Fruit fly (Drosophila melanogaster) whole organism, pupa: ENCODE data around the gene CG7408.

Experiments
- CG10348 ChIP-seq: fragments of 200-800 bp; sonication (Bioruptor generic); IDR thresholded peaks from 2 replicates; pipeline ENCODE4 v1.3.6; 2022; ENCODE audit warnings: missing biosample characterization, missing genetic modification characterization
- CG13204 ChIP-seq: fragments of 200-800 bp; sonication (Bioruptor generic); optimal IDR thresholded peaks from 2 replicates; lab custom pipeline; 2018; ENCODE audit warnings: missing biosample characterization, mild to moderate bottlenecking, missing genetic modification characterization, moderate library complexity
- CG14655 ChIP-seq: fragments of 200-800 bp; sonication (Bioruptor generic); optimal IDR thresholded peaks from 3 replicates; lab custom pipeline; 2017; ENCODE audit warnings: mild to moderate bottlenecking, missing biosample characterization, missing genetic modification reagents, missing genetic modification characterization
- CG15710 ChIP-seq: fragments of 200-800 bp; sonication (Bioruptor generic); optimal IDR thresholded peaks from 2 replicates; lab custom pipeline; 2018; ENCODE audit warnings: missing biosample characterization, mild to moderate bottlenecking, missing genetic modification characterization, moderate library complexity
- CG17806 ChIP-seq: fragments of 200-800 bp; sonication (Bioruptor generic); optimal IDR thresholded peaks from 2 replicates; lab custom pipeline; 2018; ENCODE audit warnings: missing biosample characterization, mild to moderate bottlenecking, missing genetic modification characterization, moderate library complexity
- CG32121 ChIP-seq: fragments of 200-800 bp; sonication (Bioruptor generic); IDR thresholded peaks from 2 replicates; pipeline ENCODE4 v1.3.6; 2022; ENCODE audit warnings: missing biosample characterization, missing genetic modification characterization
- CG34367 ChIP-seq: fragments of 200-800 bp; sonication (Bioruptor generic); optimal IDR thresholded peaks from 2 replicates; lab custom pipeline; 2018; ENCODE audit warnings: missing biosample characterization, mild to moderate bottlenecking, missing genetic modification characterization
- CG4496 ChIP-seq: fragments of 200-800 bp; sonication (Bioruptor generic); IDR thresholded peaks from 3 replicates; pipeline ENCODE4 v1.3.6; 2022; ENCODE audit warnings: missing biosample characterization, missing genetic modification characterization
- CG8159 ChIP-seq: fragments of 200-800 bp; sonication (Bioruptor generic); optimal IDR thresholded peaks from 3 replicates; lab custom pipeline; 2018; ENCODE audit warnings: missing biosample characterization, mild to moderate bottlenecking, missing genetic modification characterization, moderate library complexity
- CG8301 ChIP-seq: fragments of 200-800 bp; sonication (Bioruptor generic); optimal IDR thresholded peaks from 2 replicates; lab custom pipeline; 2018; ENCODE audit warnings: missing biosample characterization, mild to moderate bottlenecking, missing genetic modification characterization
- CG9948 ChIP-seq: fragments of 200-800 bp; sonication (Bioruptor generic); optimal IDR thresholded peaks from 2 replicates; lab custom pipeline; 2018; ENCODE audit warnings: missing biosample characterization, mild to moderate bottlenecking, missing genetic modification characterization, moderate library complexity
- D1 ChIP-seq: fragments of 200-800 bp; sonication (Bioruptor generic); optimal IDR thresholded peaks from 2 replicates; lab custom pipeline; 2018; ENCODE audit warnings: missing biosample characterization, mild to moderate bottlenecking, missing genetic modification characterization, moderate library complexity
- EcR ChIP-seq: fragments of 200-800 bp; sonication (Bioruptor generic); optimal IDR thresholded peaks from 3 replicates; lab custom pipeline; 2019; ENCODE audit warnings: missing biosample characterization, missing genetic modification characterization, mild to moderate bottlenecking, moderate library complexity, missing genetic modification reagents
- Ets98B ChIP-seq: fragments of 200-800 bp; sonication (Bioruptor generic); IDR thresholded peaks from 2 replicates; pipeline ENCODE4 v1.3.6; 2022; ENCODE audit warnings: missing biosample characterization, missing genetic modification characterization
- Pif1A ChIP-seq: fragments of 200-800 bp; sonication (Bioruptor generic); optimal IDR thresholded peaks from 3 replicates; lab custom pipeline; 2016; ENCODE audit warnings: missing biosample characterization, missing genetic modification characterization
- Pif1B ChIP-seq: fragments of 200-800 bp; sonication (Bioruptor generic); optimal IDR thresholded peaks from 3 replicates; lab custom pipeline; 2016; ENCODE audit warnings: missing biosample characterization, missing genetic modification characterization
- Snoo ChIP-seq: fragments of 200-800 bp; sonication (Bioruptor generic); optimal IDR thresholded peaks from 3 replicates; lab custom pipeline; 2017; ENCODE audit warnings: missing biosample characterization, mild to moderate bottlenecking, missing genetic modification characterization, inconsistent platforms
- gl ChIP-seq: fragments of 200-800 bp; sonication (Bioruptor generic); optimal IDR thresholded peaks from 2 replicates; lab custom pipeline; 2018; ENCODE audit warnings: missing biosample characterization, mild to moderate bottlenecking, missing genetic modification characterization
- rn ChIP-seq: fragments of 200-800 bp; sonication (Bioruptor generic); IDR thresholded peaks from 2 replicates; pipeline ENCODE4 v1.3.6; 2022; ENCODE audit warnings: missing biosample characterization, missing genetic modification characterization

CG7408 gene

DNA sequence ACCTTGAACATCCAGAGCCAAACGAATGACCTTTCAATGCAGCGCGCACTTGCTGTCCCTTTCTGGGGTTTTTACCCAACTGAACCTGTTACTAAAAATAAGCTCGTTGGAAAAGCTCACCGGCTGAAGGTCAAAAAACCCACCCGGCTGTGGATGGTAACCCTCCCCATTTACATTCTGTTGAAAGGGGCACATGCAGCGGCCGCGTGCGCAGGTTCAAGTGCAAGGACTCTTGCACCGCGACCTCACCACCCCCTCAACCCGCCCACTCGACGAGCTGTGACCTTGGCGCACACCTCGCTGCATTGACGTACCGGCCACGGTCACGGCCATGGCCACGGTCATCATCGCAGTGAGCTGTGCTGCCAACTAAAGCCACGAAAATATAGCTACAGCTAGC, 49.2 kb downstream of the CG7408 start:
- peak; percentile 80 for TF ChIP-seq EcR
- TF ChIP-seq CG9948, result no peak

DNA sequence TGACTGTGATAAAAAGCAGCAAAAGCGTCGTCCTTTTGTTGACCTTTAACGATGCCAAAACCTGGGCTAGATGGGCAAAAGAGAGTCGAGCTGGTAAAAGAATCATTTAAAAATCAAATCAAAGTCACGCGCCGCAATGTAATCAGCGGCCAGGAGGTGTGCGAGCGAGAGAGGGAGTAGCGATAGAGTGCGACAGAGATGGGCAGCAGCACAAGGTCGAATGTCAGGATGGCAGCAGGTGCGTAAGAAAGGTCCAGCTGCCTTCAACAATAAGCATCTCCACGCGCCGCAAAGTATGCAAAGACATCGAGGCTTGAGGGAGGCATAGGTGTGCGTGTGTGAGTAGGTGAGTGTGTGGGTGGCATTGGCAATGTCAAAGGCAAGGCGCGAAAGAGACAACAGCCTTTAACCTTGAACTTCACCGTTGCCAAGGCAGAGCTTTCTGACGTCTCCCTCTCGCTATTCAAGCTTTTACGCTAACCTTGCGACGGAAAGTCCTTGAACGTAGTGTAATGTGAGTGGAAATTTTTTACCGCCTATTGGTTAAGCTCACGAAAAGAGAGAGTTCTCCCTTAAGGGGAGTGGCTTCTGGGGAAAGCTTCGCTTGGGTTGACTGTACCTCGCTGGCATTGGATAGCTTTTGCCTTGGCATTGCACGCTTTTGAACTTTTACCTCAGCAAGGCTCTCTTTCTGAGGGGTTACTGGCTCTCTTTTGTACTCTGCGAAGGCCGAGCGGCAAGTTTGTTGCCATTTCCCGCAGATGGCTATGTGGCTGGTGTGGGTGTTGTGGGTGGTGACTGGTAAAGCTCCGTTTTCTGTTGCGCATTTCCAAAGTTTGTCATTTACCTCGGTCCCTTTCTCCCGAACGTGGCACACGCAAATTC, 51.0 kb downstream of the CG7408 start:
- peak; percentile 80 for TF ChIP-seq EcR
- TF ChIP-seq CG9948, result no peak
- no peak for TF ChIP-seq CG8301
- TF ChIP-seq CG10348 (GFP tag; lab: Robert Waterston, UW), result no peak
- TF ChIP-seq gl (tag; lab: Kevin White, UChicago), result no peak
- no peak for TF ChIP-seq CG15710 (tag; lab: Kevin White, UChicago)
- TF ChIP-seq D1 (tag; lab: Kevin White, UChicago), result no peak

DNA sequence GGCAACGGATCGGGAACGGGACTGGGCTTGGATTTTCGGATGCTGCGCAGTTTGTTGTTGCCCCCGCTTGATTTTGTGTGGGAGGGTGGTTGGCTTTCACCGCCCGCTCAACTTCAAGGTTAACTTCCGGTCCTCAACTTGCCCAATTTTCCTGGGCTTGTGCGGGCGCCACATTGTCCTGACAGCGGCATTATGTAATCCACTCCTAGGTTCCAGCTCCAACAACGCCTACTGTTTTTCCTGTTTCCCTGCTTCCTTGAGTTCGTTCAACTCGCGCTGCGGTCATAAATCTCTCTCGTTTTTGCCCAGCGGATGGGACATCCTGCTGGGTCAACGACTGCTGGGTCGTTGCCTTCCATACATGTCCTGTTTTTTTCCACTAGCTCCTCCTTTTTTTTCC, 53.0 kb downstream of the CG7408 start:
- TF ChIP-seq CG13204 (GFP tag; lab: Kevin White, UChicago), result no peak
- TF ChIP-seq CG32121, result no peak
- no peak for TF ChIP-seq Ets98B
- TF ChIP-seq EcR, result peak; percentile 66
- TF ChIP-seq Pif1B, result no peak
- no peak for TF ChIP-seq CG4496 (GFP tag; lab: Robert Waterston, UW)
- TF ChIP-seq CG14655 (GFP tag; lab: Kevin White, UChicago), result no peak
- TF ChIP-seq, all 21 proteins: peak for 1

DNA sequence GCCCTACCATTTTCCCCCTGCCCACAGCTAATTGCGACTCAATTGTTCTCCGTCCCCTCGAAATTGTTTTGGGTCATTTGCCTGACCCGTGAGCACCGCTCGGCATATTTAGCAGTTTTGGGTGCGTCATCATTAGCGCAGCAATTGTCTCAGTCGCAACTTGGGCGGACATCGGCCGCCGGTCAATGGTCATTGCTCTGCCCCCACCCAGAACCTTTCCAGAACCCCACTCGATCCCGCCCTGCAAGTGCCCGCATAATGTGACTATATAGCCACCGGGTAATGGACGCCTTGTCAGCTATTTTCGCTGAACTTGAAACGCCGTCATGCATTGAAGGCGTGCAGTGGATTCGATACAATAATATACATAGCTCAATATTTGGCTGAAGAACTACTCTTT, 54.2 kb downstream of the CG7408 start:
- TF ChIP-seq CG10348 (GFP tag; lab: Robert Waterston, UW) (no peak), EcR (no peak), Ets98B (no peak), CG32121 (no peak), CG9948 (no peak), Pif1B (no peak), rn (GFP tag; lab: Robert Waterston, UW) (no peak), gl (tag; lab: Kevin White, UChicago) (no peak), CG15710 (tag; lab: Kevin White, UChicago) (no peak), Snoo (tag; lab: Kevin White, UChicago) (no peak), CG13204 (GFP tag; lab: Kevin White, UChicago) (no peak), D1 (tag; lab: Kevin White, UChicago) (no peak), CG8301 (no peak), CG4496 (GFP tag; lab: Robert Waterston, UW) (no peak), CG34367 (tag; lab: Kevin White, UChicago) (no peak), CG17806 (tag; lab: Kevin White, UChicago) (no peak), CG8159 (tag; lab: Kevin White, UChicago) (no peak), Pif1A (no peak)
